Fruit fly (Drosophila melanogaster) whole organism, embryonic: Measurements from ENCODE around the gene Veneno.

ENCODE experiments used
- Ada2b ChIP-seq: fragments of 200-800 bp; sonication (Bioruptor generic); IDR thresholded peaks from 2 replicates; pipeline ENCODE4 v1.3.6; 2022; ENCODE audit warnings: missing biosample characterization, missing genetic modification characterization
- B-H1 ChIP-seq: fragments of 200-800 bp; sonication (Bioruptor generic); IDR thresholded peaks from 3 replicates; pipeline ENCODE4 v1.3.6; 2022; ENCODE audit warnings: missing biosample characterization, missing genetic modification characterization
- CG10274 ChIP-seq: fragments of 200-800 bp; sonication (Bioruptor generic); optimal IDR thresholded peaks from 3 replicates; lab custom pipeline; 2017; ENCODE audit warnings: missing biosample characterization, mild to moderate bottlenecking, missing genetic modification characterization
- CG10321 ChIP-seq: fragments of 200-800 bp; sonication (Bioruptor generic); IDR thresholded peaks from 2 replicates; pipeline ENCODE4 v1.3.6; 2022; ENCODE audit warnings: missing biosample characterization, missing genetic modification characterization
- CG10462 ChIP-seq: fragments of 200-800 bp; sonication (Bioruptor generic); optimal IDR thresholded peaks from 2 replicates; lab custom pipeline; 2016; ENCODE audit warnings: missing biosample characterization, missing genetic modification characterization
- CG10654 ChIP-seq: fragments of 200-800 bp; sonication (Bioruptor generic); optimal IDR thresholded peaks from 2 replicates; lab custom pipeline; 2016; ENCODE audit warnings: missing biosample characterization, missing genetic modification characterization
- CG12155 ChIP-seq: fragments of 200-800 bp; sonication (Bioruptor generic); optimal IDR thresholded peaks from 3 replicates; lab custom pipeline; 2016; ENCODE audit warnings: missing biosample characterization, missing genetic modification characterization
- CG12659 ChIP-seq: fragments of 200-800 bp; sonication (Bioruptor generic); optimal IDR thresholded peaks from 3 replicates; lab custom pipeline; 2017; ENCODE audit warnings: mild to moderate bottlenecking, missing biosample characterization, missing genetic modification reagents, missing genetic modification characterization
- CG13894 ChIP-seq: fragments of 200-800 bp; sonication (Bioruptor generic); optimal IDR thresholded peaks from 3 replicates; lab custom pipeline; 2018; ENCODE audit warnings: missing biosample characterization, mild to moderate bottlenecking, missing genetic modification characterization, moderate library complexity
- CG14667 ChIP-seq: fragments of 200-800 bp; sonication (Bioruptor generic); IDR thresholded peaks from 2 replicates; pipeline ENCODE4 v1.3.6; 2022; ENCODE audit warnings: missing biosample characterization, missing genetic modification characterization
- CG15514 ChIP-seq: fragments of 200-800 bp; sonication (Bioruptor generic); optimal IDR thresholded peaks from 3 replicates; lab custom pipeline; 2017; ENCODE audit warnings: missing biosample characterization, missing genetic modification characterization, mild to moderate bottlenecking, moderate library complexity, missing genetic modification reagents
- CG17568 ChIP-seq: fragments of 200-800 bp; sonication (Bioruptor generic); optimal IDR thresholded peaks from 2 replicates; lab custom pipeline; 2018; ENCODE audit warnings: missing biosample characterization, mild to moderate bottlenecking, missing genetic modification characterization, moderate library complexity
- CG1792 ChIP-seq: fragments of 200-800 bp; sonication (Bioruptor generic); optimal IDR thresholded peaks from 2 replicates; lab custom pipeline; 2016; ENCODE audit warnings: missing biosample characterization, missing genetic modification characterization
- CG18764 ChIP-seq: fragments of 200-800 bp; sonication (Bioruptor generic); optimal IDR thresholded peaks from 3 replicates; lab custom pipeline; 2016; ENCODE audit warnings: missing biosample characterization, missing genetic modification characterization
- CG31224 ChIP-seq: fragments of 200-800 bp; sonication (Bioruptor generic); IDR thresholded peaks from 2 replicates; pipeline ENCODE4 v1.3.6; 2022; ENCODE audit warnings: missing biosample characterization, missing genetic modification characterization
- CG33213 ChIP-seq: fragments of 200-800 bp; sonication (Bioruptor generic); optimal IDR thresholded peaks from 3 replicates; lab custom pipeline; 2016; ENCODE audit warnings: missing biosample characterization, missing genetic modification characterization
- CG3847 ChIP-seq: fragments of 200-800 bp; sonication (Bioruptor generic); IDR thresholded peaks from 2 replicates; pipeline ENCODE4 v1.3.6; 2022; ENCODE audit warnings: missing biosample characterization, missing genetic modification characterization
- CG4820 ChIP-seq: fragments of 200-800 bp; sonication (Bioruptor generic); optimal IDR thresholded peaks from 3 replicates; lab custom pipeline; 2016; ENCODE audit warnings: missing biosample characterization, missing genetic modification characterization
- CG5245 ChIP-seq: fragments of 200-800 bp; sonication (Bioruptor generic); optimal IDR thresholded peaks from 3 replicates; lab custom pipeline; 2016; ENCODE audit warnings: missing biosample characterization, missing genetic modification characterization
- CG8924 ChIP-seq: fragments of 200-800 bp; optimal IDR thresholded peaks from 3 replicates; lab custom pipeline; 2019; ENCODE audit warnings: missing biosample characterization, mild to moderate bottlenecking, missing genetic modification characterization, moderate library complexity
- CHES-1-like ChIP-seq: fragments of 200-800 bp; sonication (Bioruptor generic); optimal IDR thresholded peaks from 2 replicates; lab custom pipeline; 2016; ENCODE audit warnings: missing biosample characterization, missing genetic modification characterization
- Chrac-16 ChIP-seq: fragments of 200-800 bp; sonication (Bioruptor generic); optimal IDR thresholded peaks from 3 replicates; lab custom pipeline; 2016; ENCODE audit warnings: missing biosample characterization, missing genetic modification characterization
- Dp ChIP-seq: fragments of 200-800 bp; sonication (Bioruptor generic); optimal IDR thresholded peaks from 2 replicates; lab custom pipeline; 2018; ENCODE audit warnings: missing biosample characterization, mild to moderate bottlenecking, missing genetic modification characterization, moderate library complexity
- Eip74EF ChIP-seq, 2 experiments: fragments of 200-800 bp in 1 of 2; fragments of >200 bp in 1 of 2; sonication (Bioruptor generic) in 1 of 2; optimal IDR thresholded peaks; 2 replicates each; lab custom pipeline; 2017 to 2019; ENCODE audit warnings: missing biosample characterization in 2 of 2, missing genetic modification characterization in 2 of 2, mild to moderate bottlenecking in 1 of 2, moderate library complexity in 1 of 2
- Ets97D ChIP-seq: fragments of 200-800 bp; sonication (Bioruptor generic); optimal IDR thresholded peaks from 3 replicates; lab custom pipeline; 2016; ENCODE audit warnings: missing biosample characterization, missing genetic modification characterization
- H2.0 ChIP-seq: fragments of 200-800 bp; sonication (Bioruptor generic); IDR thresholded peaks from 2 replicates; pipeline ENCODE4 v1.3.6; 2022; ENCODE audit warnings: missing biosample characterization, missing genetic modification characterization
- HLH54F ChIP-seq: fragments of 200-800 bp; sonication (Bioruptor generic); optimal IDR thresholded peaks from 3 replicates; lab custom pipeline; 2016; ENCODE audit warnings: missing biosample characterization, missing genetic modification characterization
- Hr3 ChIP-seq: fragments of 200-800 bp; sonication (Bioruptor generic); optimal IDR thresholded peaks from 3 replicates; lab custom pipeline; 2016; ENCODE audit warnings: missing biosample characterization, missing genetic modification characterization
- Scr ChIP-seq: fragments of 200-800 bp; sonication (Bioruptor generic); IDR thresholded peaks from 2 replicates; pipeline ENCODE4 v1.3.6; 2022; ENCODE audit warnings: missing biosample characterization, missing genetic modification characterization; ENCODE audit not compliant: partially characterized antibody
- Taf1 ChIP-seq: fragments of 200-800 bp; sonication (Bioruptor generic); IDR thresholded peaks from 2 replicates; pipeline ENCODE4 v1.3.6; 2022; ENCODE audit warnings: missing biosample characterization, missing genetic modification characterization
- bab2 ChIP-seq: fragments of 200-800 bp; sonication (Bioruptor generic); optimal IDR thresholded peaks from 2 replicates; lab custom pipeline; 2016; ENCODE audit warnings: missing biosample characterization, missing genetic modification characterization
- bbx ChIP-seq: fragments of 200-800 bp; sonication (Bioruptor generic); IDR thresholded peaks from 2 replicates; pipeline ENCODE4 v1.3.6; 2022; ENCODE audit warnings: missing biosample characterization, missing genetic modification characterization; ENCODE audit not compliant: partially characterized antibody
- chif ChIP-seq, 2 experiments: fragments of 200-800 bp; sonication (Bioruptor generic); optimal IDR thresholded peaks; 3 replicates each; lab custom pipeline; 2016; ENCODE audit warnings: missing biosample characterization in 2 of 2, missing genetic modification characterization in 2 of 2
- crol ChIP-seq: fragments of 200-800 bp; sonication (Bioruptor generic); IDR thresholded peaks from 2 replicates; pipeline ENCODE4 v1.3.6; 2022; ENCODE audit warnings: missing biosample characterization, missing genetic modification characterization
- da ChIP-seq: fragments of 200-800 bp; sonication (Bioruptor generic); optimal IDR thresholded peaks from 2 replicates; lab custom pipeline; 2016; ENCODE audit warnings: missing biosample characterization, missing genetic modification characterization
- dmrt11E ChIP-seq: fragments of 200-800 bp; sonication (Bioruptor generic); optimal IDR thresholded peaks from 3 replicates; lab custom pipeline; 2018; ENCODE audit warnings: missing biosample characterization, mild to moderate bottlenecking, missing genetic modification characterization, moderate library complexity
- fd3F ChIP-seq: fragments of 200-800 bp; sonication (Bioruptor generic); optimal IDR thresholded peaks from 2 replicates; lab custom pipeline; 2018; ENCODE audit warnings: missing biosample characterization, mild to moderate bottlenecking, missing genetic modification characterization, moderate library complexity
- ftz-f1 ChIP-seq: fragments of 200-800 bp; sonication (Bioruptor generic); optimal IDR thresholded peaks from 2 replicates; lab custom pipeline; 2016; ENCODE audit warnings: missing biosample characterization, missing genetic modification characterization
- gsb-n ChIP-seq: fragments of 200-800 bp; sonication (Bioruptor generic); optimal IDR thresholded peaks from 3 replicates; lab custom pipeline; 2018; ENCODE audit warnings: missing biosample characterization, mild to moderate bottlenecking, missing genetic modification characterization
- jigr1 ChIP-seq: fragments of 200-800 bp; sonication (Bioruptor generic); IDR thresholded peaks from 3 replicates; pipeline ENCODE4 v1.3.6; 2022; ENCODE audit warnings: missing biosample characterization, missing genetic modification characterization
- lmd ChIP-seq: fragments of 200-800 bp; sonication (Bioruptor generic); IDR thresholded peaks from 2 replicates; pipeline ENCODE4 v1.3.6; 2022; ENCODE audit warnings: missing biosample characterization, missing genetic modification characterization
- mirr ChIP-seq: fragments of 200-800 bp; sonication (Bioruptor generic); optimal IDR thresholded peaks from 3 replicates; lab custom pipeline; 2018; ENCODE audit warnings: missing biosample characterization, mild to moderate bottlenecking, missing genetic modification characterization
- psq ChIP-seq: fragments of 200-800 bp; sonication (Bioruptor generic); optimal IDR thresholded peaks from 2 replicates; lab custom pipeline; 2017; ENCODE audit warnings: missing biosample characterization, missing genetic modification characterization
- schlank ChIP-seq: fragments of 200-800 bp; sonication (Bioruptor generic); optimal IDR thresholded peaks from 2 replicates; lab custom pipeline; 2018; ENCODE audit warnings: missing biosample characterization, mild to moderate bottlenecking, missing genetic modification characterization
- stc ChIP-seq: fragments of 200-800 bp; sonication (Bioruptor generic); IDR thresholded peaks from 2 replicates; pipeline ENCODE4 v1.3.6; 2022; ENCODE audit warnings: missing biosample characterization, missing genetic modification characterization
- tna ChIP-seq: fragments of 200-800 bp; sonication (Bioruptor generic); IDR thresholded peaks from 2 replicates; pipeline ENCODE4 v1.3.6; 2022; ENCODE audit warnings: missing biosample characterization, missing genetic modification characterization; ENCODE audit not compliant: partially characterized antibody
- trh ChIP-seq: fragments of 200-800 bp; sonication (Bioruptor generic); optimal IDR thresholded peaks from 2 replicates; lab custom pipeline; 2016; ENCODE audit warnings: missing biosample characterization, missing genetic modification characterization
- tup ChIP-seq: fragments of 200-800 bp; sonication (Bioruptor generic); optimal IDR thresholded peaks from 2 replicates; lab custom pipeline; 2016; ENCODE audit warnings: missing biosample characterization, mild to moderate bottlenecking, missing genetic modification characterization, moderate library complexity
- usp ChIP-seq: fragments of >200 bp; optimal IDR thresholded peaks from 2 replicates; lab custom pipeline; 2017; ENCODE audit warnings: missing biosample characterization, missing genetic modification characterization

The Veneno gene

dm6 chr3R:8333768-8334470 is 28.4 kb downstream of the Veneno start, which contains the start of gene Poxm (continued):
- 0 out of 2 replicates have a peak, but pooled peaks have one; percentile 21 for TF ChIP-seq bbx
- peak; percentile 94 for TF ChIP-seq CG8924 (tag; lab: Kevin White, UChicago)
- peak; percentile 87 for TF ChIP-seq CG5245 (GFP tag; lab: Kevin White, UChicago)
- peak; percentile 86; the same call in 2 of the 3 replicates for TF ChIP-seq jigr1 (GFP tag; lab: Robert Waterston, UW)
- TF ChIP-seq CG15514 (GFP tag; lab: Kevin White, UChicago) = peak; percentile 21
- TF ChIP-seq lmd = peak; percentile 94
- peak; percentile 84 for TF ChIP-seq CG10462 (GFP tag; lab: Kevin White, UChicago)
- TF ChIP-seq tna (GFP tag; lab: Robert Waterston, UW) = no peak
- TF ChIP-seq tup (GFP tag; lab: Kevin White, UChicago) = peak; percentile 60
- TF ChIP-seq crol (GFP tag; lab: Robert Waterston, UW) = 0 out of 2 replicates have a peak, but pooled peaks have one; percentile 26
- peak; percentile 87 for TF ChIP-seq CG10654 (GFP tag; lab: Kevin White, UChicago)
- peak; percentile 71 for TF ChIP-seq psq (GFP tag; lab: Kevin White, UChicago)
- TF ChIP-seq Ets97D (GFP tag; lab: Kevin White, UChicago) = peak; percentile 33
- no peak for TF ChIP-seq Dp (GFP tag; lab: Kevin White, UChicago)
- peak; percentile 80 for TF ChIP-seq trh (GFP tag; lab: Kevin White, UChicago)
- TF ChIP-seq Hr3 = peak; percentile 94
- no peak for TF ChIP-seq da (GFP tag; lab: Kevin White, UChicago)
- TF ChIP-seq Chrac-16 (GFP tag; lab: Kevin White, UChicago) = peak; percentile 87
- TF ChIP-seq chif (GFP tag; optimal IDR thresholded peaks at IDR 0.05; lab: Kevin White, UChicago) = peak; percentile 37 to 75
- 0 out of 2 replicates have a peak, but pooled peaks have one; percentile 28 for TF ChIP-seq CG10321 (GFP tag; lab: Robert Waterston, UW)
- no peak for TF ChIP-seq usp (GFP tag; lab: Kevin White, UChicago)
- TF ChIP-seq CHES-1-like (GFP tag; lab: Kevin White, UChicago) = no peak
- peak; percentile 75 for TF ChIP-seq fd3F (GFP tag; lab: Kevin White, UChicago)
- TF ChIP-seq Scr (GFP tag; lab: Robert Waterston, UW) = no peak; the same call in 1 of the 2 replicates
- peak; percentile 88 for TF ChIP-seq Ada2b (GFP tag; lab: Robert Waterston, UW)
- no peak for TF ChIP-seq CG13894 (tag; lab: Kevin White, UChicago)
- TF ChIP-seq stc = peak; percentile 81
- peak; percentile 91 for TF ChIP-seq dmrt11E (tag; lab: Kevin White, UChicago)
- peak; percentile 18 for TF ChIP-seq CG1792 (GFP tag; lab: Kevin White, UChicago)
- peak; percentile 77 for TF ChIP-seq bab2 (GFP tag; lab: Kevin White, UChicago)
- TF ChIP-seq ftz-f1 (GFP tag; lab: Kevin White, UChicago) = no peak
- TF ChIP-seq HLH54F = peak; percentile 41
- peak; percentile 81; the same call in 2 of the 3 replicates for TF ChIP-seq B-H1
- TF ChIP-seq CG12155 (GFP tag; lab: Kevin White, UChicago) = peak; percentile 78
- TF ChIP-seq CG12659 (GFP tag; lab: Kevin White, UChicago) = peak; percentile 92
- peak; percentile 21 for TF ChIP-seq CG33213 (GFP tag; lab: Kevin White, UChicago)
- TF ChIP-seq CG18764 (GFP tag; lab: Kevin White, UChicago) = peak; percentile 73
- TF ChIP-seq schlank (tag; lab: Kevin White, UChicago) = no peak
- TF ChIP-seq CG10274 (GFP tag; lab: Kevin White, UChicago) = peak; percentile 69
- peak; percentile 94 for TF ChIP-seq CG4820
- peak; percentile 53 for TF ChIP-seq H2.0 (GFP tag; lab: Robert Waterston, UW)
- TF ChIP-seq Taf1 = peak; percentile 49; the same call in 1 of the 2 replicates
- peak in 1 of 2 experiments; percentile 89 for TF ChIP-seq Eip74EF (GFP tag; optimal IDR thresholded peaks at IDR 0.05; lab: Kevin White, UChicago)
- peak; percentile 88 for TF ChIP-seq gsb-n
- peak; percentile 56 for TF ChIP-seq CG17568 (GFP tag; lab: Kevin White, UChicago)
- TF ChIP-seq CG3847 (GFP tag; lab: Robert Waterston, UW) = peak; percentile 84
- no peak for TF ChIP-seq mirr (GFP tag; lab: Kevin White, UChicago)
- TF ChIP-seq CG14667 = peak; percentile 90; the same call in 1 of the 2 replicates
- peak; percentile 79 for TF ChIP-seq CG31224 (GFP tag; lab: Robert Waterston, UW)
